Worm (Caenorhabditis elegans): ENCODE measurements around the gene R07B7.8.

DNA sequence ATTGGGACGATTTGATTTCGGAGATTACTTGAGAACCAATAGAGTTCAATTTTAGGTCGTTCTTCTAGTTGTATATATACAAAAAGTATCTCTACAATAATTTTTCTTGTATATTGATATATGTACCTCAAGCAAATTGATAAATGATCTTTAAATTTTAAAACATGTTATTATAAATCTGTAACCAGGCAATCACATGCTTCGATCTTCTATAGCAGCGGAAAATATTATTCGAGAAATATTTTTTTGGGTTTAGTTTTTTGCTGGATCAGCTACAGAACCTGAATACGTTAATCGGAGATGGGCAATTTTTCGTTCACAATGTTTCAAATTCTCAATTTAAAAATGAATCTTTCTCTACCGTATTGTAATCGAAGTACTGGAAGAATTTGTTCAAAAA, 4.7 kb upstream of the R07B7.8 start, which contains the start of gene R07B7.12:
- TF ChIP-seq unc-39 (tag; optimal IDR thresholded peaks at IDR 0.05), result no peak
- TF ChIP-seq ceh-9 (tag; optimal IDR thresholded peaks at IDR 0.05), result no peak

All from whole organism, L3 larva.